Worm (Caenorhabditis elegans) whole organism, L4 larva: ENCODE data around the gene M01B2.8.

ENCODE experiments used
- Y5F2A.4 ChIP-seq: fragments of 200-800 bp; sonication (Bioruptor generic); optimal IDR thresholded peaks from 2 replicates; lab custom pipeline; 2018; ENCODE audit warnings: mild to moderate bottlenecking, missing genetic modification characterization, missing compliant biosample characterization
- daf-12 ChIP-seq: fragments of 150-350 bp; optimal IDR thresholded peaks from 2 replicates; lab custom pipeline; 2014; ENCODE audit warnings: missing biosample characterization, missing genetic modification reagents, missing genetic modification characterization
- dmd-8 ChIP-seq: fragments of 200-800 bp; sonication (Bioruptor generic); IDR thresholded peaks from 2 replicates; pipeline ENCODE4 v1.3.6; 2022; ENCODE audit warnings: missing genetic modification characterization, missing compliant biosample characterization
- gei-8 ChIP-seq: fragments of 200-800 bp; sonication (Bioruptor generic); optimal IDR thresholded peaks from 2 replicates; lab custom pipeline; 2018; ENCODE audit warnings: mild to moderate bottlenecking, missing genetic modification characterization, missing compliant biosample characterization
- nhr-25 ChIP-seq: sonication (generic microtip); optimal IDR thresholded peaks from 2 replicates; lab custom pipeline; 2017; ENCODE audit warnings: missing genetic modification characterization, mild to moderate bottlenecking, missing compliant biosample characterization, antibody characterized with exemption, moderate library complexity, borderline replicate concordance; ENCODE audit not compliant: insufficient read depth
- vab-7 ChIP-seq: fragments of 200-800 bp; sonication (Bioruptor generic); IDR thresholded peaks from 2 replicates; pipeline ENCODE4 v1.3.6; 2022; ENCODE audit warnings: missing genetic modification reagents, missing genetic modification characterization, missing compliant biosample characterization

Gene M01B2.8

DNA sequence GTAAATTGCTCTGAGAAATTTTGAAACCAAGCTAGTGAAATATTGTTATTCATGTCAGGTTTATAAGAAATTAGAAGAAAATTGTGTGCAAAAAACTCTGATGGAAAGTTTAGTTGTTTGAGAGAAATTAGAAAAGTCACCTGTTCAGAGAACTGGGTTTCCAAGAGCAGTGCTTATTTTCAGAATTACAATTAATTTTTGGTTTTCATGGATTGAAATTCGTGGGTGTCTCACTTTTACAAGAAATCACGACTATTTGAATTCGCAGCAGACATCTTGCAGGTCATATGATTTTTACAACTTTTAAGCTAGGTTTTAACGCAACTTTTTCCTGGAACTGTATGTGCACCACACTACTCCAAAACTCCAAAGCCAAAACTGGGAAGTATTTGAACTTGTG is 49.0 kb downstream of the M01B2.8 start, which contains the start of gene srz-10:
TSS of gene srz-10 (minus strand) at position 88 of the 400 bp plus-strand sequence.
- TF ChIP-seq daf-12 (tag; lab: Kevin White, UChicago) (no peak), dmd-8 (GFP tag; lab: Robert Waterston, UW) (no peak), nhr-25 (tag; lab: Kevin White, UChicago) (no peak), vab-7 (GFP tag; lab: Robert Waterston, UW) (no peak), Y5F2A.4 (no peak), gei-8 (GFP tag; lab: Kevin White, UChicago) (no peak)
